ENCODE assay signal across 5 worm cellular contexts in the genomic region with DNA sequence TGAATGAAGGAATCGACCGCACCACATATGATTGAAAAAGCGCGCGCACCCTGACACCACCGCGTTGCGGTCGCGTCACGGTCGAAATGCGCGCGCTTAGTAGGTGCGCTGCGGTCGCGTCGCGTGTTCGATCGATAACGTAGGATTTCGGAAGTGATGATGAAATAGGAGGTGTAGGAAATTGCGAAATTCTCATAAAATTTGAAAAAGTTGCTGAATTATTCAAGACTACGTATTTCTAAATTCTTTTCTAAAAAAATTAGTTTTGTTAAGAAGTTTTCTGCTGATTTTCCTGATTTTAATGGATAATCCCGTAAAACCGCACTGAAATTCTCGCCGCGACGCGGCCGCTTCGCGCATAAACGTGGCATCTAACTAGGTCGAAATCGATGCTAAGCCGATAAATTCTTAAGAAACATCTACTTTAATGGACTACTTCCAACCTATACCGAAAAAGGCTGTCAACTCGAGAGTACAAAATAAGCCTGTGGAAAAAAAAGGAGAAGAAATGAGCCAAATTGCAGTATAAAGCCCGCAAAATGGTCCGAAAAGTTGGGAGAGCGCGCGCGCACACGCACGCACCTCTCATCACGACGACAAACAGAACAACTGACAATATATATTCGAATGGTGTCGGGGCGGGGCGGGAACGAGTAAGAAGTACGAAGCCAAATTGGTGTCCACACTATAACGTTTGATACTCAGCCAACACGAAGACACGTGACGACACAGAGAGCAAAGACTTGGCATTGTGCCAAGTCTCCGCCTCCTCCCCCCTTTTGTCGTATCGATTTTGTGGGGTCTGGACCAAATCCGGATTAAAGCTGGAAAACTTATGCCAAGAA.
TF ChIP-seq lines count a peak whose summit lies in the region.

A gene (minus strand): TSS at position 589 of the 845 bp plus-strand sequence.

TF ChIP-seq in whole organism, L1 larva, 84 proteins besides CTCF, POLR2A, EP300 and RAD21 (continues in another document):
- TF ChIP-seq nhr-11 (tag; optimal IDR thresholded peaks at IDR 0.05; lab: Kevin White, UChicago) (no peak), aly-2 (tag; optimal IDR thresholded peaks at IDR 0.05; lab: Kevin White, UChicago) (no peak), nhr-19 (GFP tag; conservative IDR thresholded peaks at IDR 0.05; lab: Robert Waterston, UW) (peak; percentile 64), irx-1 (tag; optimal IDR thresholded peaks at IDR 0.05; lab: Kevin White, UChicago) (no peak), zip-4 (GFP tag; optimal IDR thresholded peaks at IDR 0.05; lab: Kevin White, UChicago) (peak; percentile 7), nhr-84 (tag; optimal IDR thresholded peaks at IDR 0.05; lab: Kevin White, UChicago) (no peak), jun-1 (tag; optimal IDR thresholded peaks at IDR 0.05; lab: Kevin White, UChicago) (peak; percentile 6), unc-98 (GFP tag; IDR thresholded peaks at IDR 0.05; lab: Robert Waterston, UW) (no peak), alr-1 (tag; optimal IDR thresholded peaks at IDR 0.05; lab: Kevin White, UChicago; ENCODE audit: borderline replicate concordance) (no peak), mef-2 (tag; optimal IDR thresholded peaks at IDR 0.05; lab: Kevin White, UChicago) (no peak), nhr-90 (tag; optimal IDR thresholded peaks at IDR 0.05; lab: Kevin White, UChicago; ENCODE audit: poor library complexity) (peak; percentile 29), nhr-77 (tag; optimal IDR thresholded peaks at IDR 0.05; lab: Kevin White, UChicago) (no peak), vab-15 (tag; optimal IDR thresholded peaks at IDR 0.05; lab: Kevin White, UChicago) (peak; percentile 56), ztf-4 (tag; optimal IDR thresholded peaks at IDR 0.05; lab: Kevin White, UChicago) (peak; percentile 67), mep-1 (tag; optimal IDR thresholded peaks at IDR 0.05; lab: Kevin White, UChicago) (peak; percentile 40), nhr-28 (tag; optimal IDR thresholded peaks at IDR 0.05; lab: Kevin White, UChicago) (no peak)

TF ChIP-seq in whole organism, L3 larva, 47 proteins besides CTCF, POLR2A, EP300 and RAD21 (continues in another document):
- TF ChIP-seq nhr-237 (tag; optimal IDR thresholded peaks at IDR 0.05; lab: Kevin White, UChicago) (no peak), ama-1 (optimal IDR thresholded peaks at IDR 0.05; lab: Kevin White, UChicago) (peak; percentile 90), pqm-1 (tag; optimal IDR thresholded peaks at IDR 0.05; lab: Kevin White, UChicago) (peak; percentile 3), ztf-4 (tag; optimal IDR thresholded peaks at IDR 0.05; lab: Kevin White, UChicago) (no peak), tbx-2 (tag; optimal IDR thresholded peaks at IDR 0.05; lab: Kevin White, UChicago) (peak; percentile 25), nhr-28 (tag; optimal IDR thresholded peaks at IDR 0.05; lab: Kevin White, UChicago) (no peak), nhr-67 (tag; optimal IDR thresholded peaks at IDR 0.05; lab: Kevin White, UChicago) (no peak), ztf-11 (tag; optimal IDR thresholded peaks at IDR 0.05; lab: Kevin White, UChicago) (no peak), elt-3 (tag; optimal IDR thresholded peaks at IDR 0.05; lab: Kevin White, UChicago) (no peak), egl-27 (tag; optimal IDR thresholded peaks at IDR 0.05; lab: Kevin White, UChicago) (no peak), snpc-4 (tag; optimal IDR thresholded peaks at IDR 0.05; lab: Kevin White, UChicago) (no peak), nhr-25 (tag; optimal IDR thresholded peaks at IDR 0.05; lab: Kevin White, UChicago) (peak; percentile 40), mml-1 (tag; optimal IDR thresholded peaks at IDR 0.05; lab: Kevin White, UChicago) (no peak), nhr-43 (tag; optimal IDR thresholded peaks at IDR 0.05; lab: Kevin White, UChicago; ENCODE audit: poor library complexity, severe bottlenecking) (peak; percentile 8), lsy-12 (tag; optimal IDR thresholded peaks at IDR 0.05; lab: Kevin White, UChicago) (peak; percentile 56), skn-1 (tag; optimal IDR thresholded peaks at IDR 0.05; lab: Kevin White, UChicago) (no peak), fkh-2 (tag; optimal IDR thresholded peaks at IDR 0.05; lab: Kevin White, UChicago) (no peak)

TF ChIP-seq in whole organism, early embryonic, 17 proteins besides CTCF, POLR2A, EP300 and RAD21:
- TF ChIP-seq ama-1 (optimal IDR thresholded peaks at IDR 0.05; lab: Kevin White, UChicago) (peak; percentile 97), B0310.2 (tag; optimal IDR thresholded peaks at IDR 0.05; lab: Kevin White, UChicago) (peak; percentile 45), F13C5.2 (tag; optimal IDR thresholded peaks at IDR 0.05; lab: Kevin White, UChicago) (peak; percentile 14), ets-7 (tag; optimal IDR thresholded peaks at IDR 0.05; lab: Kevin White, UChicago) (no peak), ceh-36 (tag; optimal IDR thresholded peaks at IDR 0.05; lab: Kevin White, UChicago) (peak; percentile 16), pes-1 (GFP tag; IDR thresholded peaks at IDR 0.05; lab: Robert Waterston, UW) (peak; percentile 57; the same call in 1 of the 2 replicates), hmbx-1 (tag; optimal IDR thresholded peaks at IDR 0.05; lab: Kevin White, UChicago) (no peak), ceh-13 (GFP tag; optimal IDR thresholded peaks at IDR 0.05; lab: Kevin White, UChicago) (no peak), hmg-4 (GFP tag; optimal IDR thresholded peaks at IDR 0.05; lab: Kevin White, UChicago) (peak; percentile 55)

TF ChIP-seq in whole organism, midembryonic, 9 proteins besides CTCF, POLR2A, EP300 and RAD21:
- TF ChIP-seq flt-1 (GFP tag; IDR thresholded peaks at IDR 0.05; lab: Robert Waterston, UW) (peak; percentile 34; the same call in 1 of the 2 replicates), klf-2 (GFP tag; conservative IDR thresholded peaks at IDR 0.05; lab: Robert Waterston, UW) (no peak), cog-1 (tag; optimal IDR thresholded peaks at IDR 0.05; lab: Kevin White, UChicago) (no peak), tab-1 (GFP tag; IDR thresholded peaks at IDR 0.05; lab: Robert Waterston, UW) (peak; percentile 37; the same call in 1 of the 2 replicates), T22C8.4 (GFP tag; IDR thresholded peaks at IDR 0.05; lab: Robert Waterston, UW) (0 out of 2 replicates have a peak, but pooled peaks have one; percentile 37), ztf-29 (GFP tag; IDR thresholded peaks at IDR 0.05; lab: Robert Waterston, UW) (peak; percentile 17; the same call in 1 of the 2 replicates), ztf-23 (GFP tag; IDR thresholded peaks at IDR 0.05; lab: Robert Waterston, UW) (no peak; the same call in 1 of the 2 replicates), med-1 (GFP tag; optimal IDR thresholded peaks at IDR 0.05; lab: Kevin White, UChicago; ENCODE audit: insufficient read depth) (no peak), ref-1 (GFP tag; conservative IDR thresholded peaks at IDR 0.05; lab: Robert Waterston, UW) (no peak)

TF ChIP-seq in whole organism, young adult, 124 proteins besides CTCF, POLR2A, EP300 and RAD21 (continues in another document):
- TF ChIP-seq D2030.7 (GFP tag; IDR thresholded peaks at IDR 0.05; lab: Robert Waterston, UW) (peak; percentile 8; the same call in 1 of the 2 replicates), sea-2 (GFP tag; IDR thresholded peaks at IDR 0.05; lab: Robert Waterston, UW) (0 out of 2 replicates have a peak, but pooled peaks have one; percentile 7), Y79H2A.3 (GFP tag; conservative IDR thresholded peaks at IDR 0.05; lab: Robert Waterston, UW) (0 out of 2 replicates have a peak, but pooled peaks have one; percentile 6), snpc-4 (GFP tag; optimal IDR thresholded peaks at IDR 0.05; lab: Kevin White, UChicago) (no peak), snpc-4 (tag; optimal IDR thresholded peaks at IDR 0.05; lab: Kevin White, UChicago) (peak in 1 of 4 experiments; percentile 4), cebp-1 (GFP tag; IDR thresholded peaks at IDR 0.05; lab: Robert Waterston, UW) (peak; percentile 84), cebp-1 (tag; optimal IDR thresholded peaks at IDR 0.05; lab: Kevin White, UChicago) (peak; percentile 95), mcd-1 (GFP tag; IDR thresholded peaks at IDR 0.05; lab: Robert Waterston, UW) (peak; percentile 28; the same call in 1 of the 2 replicates), ama-1 (optimal IDR thresholded peaks at IDR 0.05; lab: Kevin White, UChicago) (peak; percentile 74), ama-1 (GFP tag; optimal IDR thresholded peaks at IDR 0.05; lab: Kevin White, UChicago) (no peak), F33H1.4 (GFP tag; IDR thresholded peaks at IDR 0.05; lab: Robert Waterston, UW) (peak; percentile 15; the same call in 1 of the 2 replicates), let-607 (tag; optimal IDR thresholded peaks at IDR 0.05; lab: Kevin White, UChicago) (peak in 1 of 2 experiments; percentile 11), ceh-27 (GFP tag; optimal IDR thresholded peaks at IDR 0.05; lab: Kevin White, UChicago) (no peak), K12H6.12 (tag; optimal IDR thresholded peaks at IDR 0.05; lab: Kevin White, UChicago) (peak; percentile 19), nfyb-1 (GFP tag; IDR thresholded peaks at IDR 0.05; lab: Robert Waterston, UW) (peak; percentile 61; the same call in 1 of the 2 replicates), madf-10 (tag; optimal IDR thresholded peaks at IDR 0.05; lab: Kevin White, UChicago) (no peak), F22D6.2 (tag; optimal IDR thresholded peaks at IDR 0.05; lab: Kevin White, UChicago) (no peak), mes-4 (tag; optimal IDR thresholded peaks at IDR 0.05; lab: Kevin White, UChicago) (no peak), atf-7 (tag; optimal IDR thresholded peaks at IDR 0.05; lab: Kevin White, UChicago) (peak; percentile 2), rcor-1 (GFP tag; IDR thresholded peaks at IDR 0.05; lab: Robert Waterston, UW) (0 out of 2 replicates have a peak, but pooled peaks have one; percentile 17), B0336.3 (GFP tag; IDR thresholded peaks at IDR 0.05; lab: Robert Waterston, UW) (0 out of 2 replicates have a peak, but pooled peaks have one; percentile 51), aptf-3 (GFP tag; IDR thresholded peaks at IDR 0.05; lab: Robert Waterston, UW) (no peak), madf-3 (GFP tag; IDR thresholded peaks at IDR 0.05; lab: Robert Waterston, UW) (peak; percentile 95), lin-26 (GFP tag; IDR thresholded peaks at IDR 0.05; lab: Robert Waterston, UW) (peak; percentile 31; the same call in 1 of the 2 replicates), cebp-2 (GFP tag; IDR thresholded peaks at IDR 0.05; lab: Robert Waterston, UW) (0 out of 2 replicates have a peak, but pooled peaks have one; percentile 17), hmg-1.2 (GFP tag; IDR thresholded peaks at IDR 0.05; lab: Robert Waterston, UW) (peak; percentile 38; the same call in 1 of the 2 replicates), dox-1 (GFP tag; IDR thresholded peaks at IDR 0.05; lab: Robert Waterston, UW) (0 out of 2 replicates have a peak, but pooled peaks have one; percentile 38), nhr-80 (tag; optimal IDR thresholded peaks at IDR 0.05; lab: Kevin White, UChicago) (peak; percentile 22), efl-1 (GFP tag; optimal IDR thresholded peaks at IDR 0.05; lab: Kevin White, UChicago) (peak; percentile 56), lin-35 (GFP tag; optimal IDR thresholded peaks at IDR 0.05; lab: Kevin White, UChicago) (no peak), let-526 (GFP tag; IDR thresholded peaks at IDR 0.05; lab: Robert Waterston, UW) (0 out of 2 replicates have a peak, but pooled peaks have one; percentile 5)
